Worm (Caenorhabditis elegans): ENCODE measurements around the gene myo-6.

DNA sequence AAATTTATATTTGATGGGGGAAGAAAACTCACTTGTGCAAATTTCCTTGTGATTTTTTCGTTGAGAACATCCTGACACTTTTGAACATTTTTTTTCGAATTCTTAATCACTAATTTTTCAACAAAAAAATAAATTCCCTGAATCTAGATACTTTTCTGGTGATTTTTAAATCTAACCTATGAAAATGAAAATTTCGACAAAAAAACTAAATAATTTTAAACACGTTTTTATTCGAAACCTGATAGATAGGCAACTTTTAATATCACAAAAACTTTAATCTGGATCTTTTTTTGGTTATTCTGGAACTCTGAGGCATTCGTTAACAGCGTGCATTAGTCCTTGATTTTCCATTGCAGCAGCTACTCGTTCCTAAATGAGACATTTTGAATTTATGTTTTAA lies 27.2 kb downstream of the myo-6 start, which contains the start of gene F45G2.9:
- TF ChIP-seq pqm-1 (tag; optimal IDR thresholded peaks at IDR 0.05) (no peak), unc-55 (GFP tag; optimal IDR thresholded peaks at IDR 0.05) (no peak), lim-6 (tag; optimal IDR thresholded peaks at IDR 0.05) (no peak), elt-2 (tag; optimal IDR thresholded peaks at IDR 0.05) (no peak), hlh-6 (tag; optimal IDR thresholded peaks at IDR 0.05) (no peak), dve-1 (tag; optimal IDR thresholded peaks at IDR 0.05) (no peak), C38D4.7 (GFP tag; optimal IDR thresholded peaks at IDR 0.05) (no peak), unc-86 (tag; optimal IDR thresholded peaks at IDR 0.05) (no peak), sox-4 (tag; optimal IDR thresholded peaks at IDR 0.05) (no peak), ama-1 (optimal IDR thresholded peaks at IDR 0.05) (no peak), unc-3 (GFP tag; conservative IDR thresholded peaks at IDR 0.05) (no peak), unc-3 (tag; optimal IDR thresholded peaks at IDR 0.05) (no peak), pros-1 (tag; optimal IDR thresholded peaks at IDR 0.05) (no peak)
